Fruit fly (Drosophila melanogaster) whole organism, prepupa: ENCODE results near the gene Drs.

Experiments
- Blimp-1 ChIP-seq: fragments of 200-800 bp; sonication (Bioruptor generic); optimal IDR thresholded peaks from 3 replicates; lab custom pipeline; 2017; ENCODE audit warnings: missing biosample characterization, missing genetic modification characterization, mild to moderate bottlenecking, moderate library complexity, missing genetic modification reagents
- CG10631 ChIP-seq: fragments of 200-800 bp; sonication (Bioruptor generic); optimal IDR thresholded peaks from 2 replicates; lab custom pipeline; 2016; ENCODE audit warnings: missing biosample characterization, missing genetic modification characterization
- CG10669 ChIP-seq: fragments of 200-800 bp; sonication (Bioruptor generic); optimal IDR thresholded peaks from 3 replicates; lab custom pipeline; 2018; ENCODE audit warnings: missing biosample characterization, mild to moderate bottlenecking, missing genetic modification characterization, moderate library complexity
- CG11294 ChIP-seq: fragments of 200-800 bp; sonication (Bioruptor generic); IDR thresholded peaks from 2 replicates; pipeline ENCODE4 v1.3.6; 2022; ENCODE audit warnings: missing biosample characterization, missing genetic modification characterization
- CG11762 ChIP-seq: fragments of 200-800 bp; sonication (Bioruptor generic); optimal IDR thresholded peaks from 3 replicates; lab custom pipeline; 2016; ENCODE audit warnings: missing biosample characterization, missing genetic modification characterization; ENCODE audit not compliant: insufficient read depth
- CG15336 ChIP-seq: fragments of 200-800 bp; sonication (Bioruptor generic); IDR thresholded peaks from 2 replicates; pipeline ENCODE4 v1.3.6; 2022; ENCODE audit warnings: missing biosample characterization, missing genetic modification characterization
- CG1621 ChIP-seq: fragments of 200-800 bp; sonication (Bioruptor generic); optimal IDR thresholded peaks from 3 replicates; lab custom pipeline; 2018; ENCODE audit warnings: missing biosample characterization, mild to moderate bottlenecking, missing genetic modification characterization
- CG16779 ChIP-seq: fragments of 200-800 bp; sonication (Bioruptor generic); optimal IDR thresholded peaks from 3 replicates; lab custom pipeline; 2017; ENCODE audit warnings: missing biosample characterization, mild to moderate bottlenecking, missing genetic modification characterization
- CG3032 ChIP-seq: fragments of 200-800 bp; optimal IDR thresholded peaks from 2 replicates; lab custom pipeline; 2019; ENCODE audit warnings: missing biosample characterization, mild to moderate bottlenecking, missing genetic modification characterization, moderate library complexity
- CG31627 ChIP-seq: fragments of 200-800 bp; sonication (Bioruptor generic); optimal IDR thresholded peaks from 3 replicates; lab custom pipeline; 2016; ENCODE audit warnings: missing biosample characterization, missing genetic modification characterization
- CG32006 ChIP-seq: fragments of 200-800 bp; sonication (Bioruptor generic); optimal IDR thresholded peaks from 3 replicates; lab custom pipeline; 2017; ENCODE audit warnings: missing biosample characterization, mild to moderate bottlenecking, missing genetic modification characterization
- CG34406 ChIP-seq: fragments of 200-800 bp; sonication (Bioruptor generic); optimal IDR thresholded peaks from 3 replicates; lab custom pipeline; 2016; ENCODE audit warnings: missing biosample characterization, missing genetic modification characterization
- CG3919 ChIP-seq: fragments of 200-800 bp; sonication (Bioruptor generic); optimal IDR thresholded peaks from 3 replicates; lab custom pipeline; 2016; ENCODE audit warnings: missing biosample characterization, missing genetic modification characterization
- CG4318 ChIP-seq: fragments of 200-800 bp; sonication (Bioruptor generic); optimal IDR thresholded peaks from 3 replicates; lab custom pipeline; 2017; ENCODE audit warnings: missing biosample characterization, mild to moderate bottlenecking, missing genetic modification characterization
- CG6163 ChIP-seq: fragments of 200-800 bp; sonication (Bioruptor generic); IDR thresholded peaks from 3 replicates; pipeline ENCODE4 v1.3.6; 2022; ENCODE audit warnings: missing biosample characterization, missing genetic modification characterization
- CG6276 ChIP-seq: fragments of 200-800 bp; sonication (Bioruptor generic); optimal IDR thresholded peaks from 2 replicates; lab custom pipeline; 2017; ENCODE audit warnings: missing biosample characterization, mild to moderate bottlenecking, missing genetic modification characterization
- CG6792 ChIP-seq: fragments of 200-800 bp; sonication (Bioruptor generic); optimal IDR thresholded peaks from 3 replicates; lab custom pipeline; 2016; ENCODE audit warnings: missing biosample characterization, missing genetic modification characterization
- CG6808 ChIP-seq: fragments of 200-800 bp; sonication (Bioruptor generic); optimal IDR thresholded peaks from 3 replicates; lab custom pipeline; 2017; ENCODE audit warnings: missing biosample characterization, missing genetic modification characterization, mild to moderate bottlenecking, moderate library complexity, missing genetic modification reagents
- CG6854 ChIP-seq: fragments of 200-800 bp; sonication (Bioruptor generic); optimal IDR thresholded peaks from 2 replicates; lab custom pipeline; 2017; ENCODE audit warnings: missing biosample characterization, mild to moderate bottlenecking, missing genetic modification characterization
- CG7368 ChIP-seq: fragments of 200-800 bp; sonication (Bioruptor generic); optimal IDR thresholded peaks from 3 replicates; lab custom pipeline; 2016; ENCODE audit warnings: missing biosample characterization, missing genetic modification characterization
- CG8319 ChIP-seq: fragments of 200-800 bp; sonication (Bioruptor generic); optimal IDR thresholded peaks from 3 replicates; lab custom pipeline; 2016; ENCODE audit warnings: missing biosample characterization, missing genetic modification characterization
- CG8632 ChIP-seq: fragments of 200-800 bp; sonication (Bioruptor generic); optimal IDR thresholded peaks from 3 replicates; lab custom pipeline; 2016; ENCODE audit warnings: missing biosample characterization, missing genetic modification characterization
- CG9139 ChIP-seq: fragments of 200-800 bp; sonication (Bioruptor generic); optimal IDR thresholded peaks from 3 replicates; lab custom pipeline; 2017; ENCODE audit warnings: missing biosample characterization, mild to moderate bottlenecking, missing genetic modification characterization
- Eip75B ChIP-seq: fragments of 200-800 bp; sonication (Bioruptor generic); optimal IDR thresholded peaks from 3 replicates; lab custom pipeline; 2016; ENCODE audit warnings: missing biosample characterization, missing genetic modification characterization
- Eip78C ChIP-seq: fragments of 200-800 bp; sonication (Bioruptor generic); peaks from one replicate; lab custom pipeline; 2016; ENCODE audit warnings: missing biosample characterization, missing genetic modification characterization
- Eip93F ChIP-seq: fragments of 200-800 bp; sonication (Bioruptor generic); optimal IDR thresholded peaks from 2 replicates; lab custom pipeline; 2016; ENCODE audit warnings: missing biosample characterization, mild to moderate bottlenecking, missing genetic modification characterization
- Ets21C ChIP-seq: fragments of 200-800 bp; sonication (Bioruptor generic); optimal IDR thresholded peaks from 3 replicates; lab custom pipeline; 2016; ENCODE audit warnings: missing biosample characterization, missing genetic modification characterization
- Ets96B ChIP-seq: fragments of 200-800 bp; optimal IDR thresholded peaks from 2 replicates; lab custom pipeline; 2019; ENCODE audit warnings: missing biosample characterization, mild to moderate bottlenecking, missing genetic modification characterization, moderate library complexity
- Gug ChIP-seq: fragments of 200-800 bp; sonication (Bioruptor generic); IDR thresholded peaks from 2 replicates; pipeline ENCODE4 v1.3.6; 2022; ENCODE audit warnings: missing biosample characterization, missing genetic modification characterization
- Hr39 ChIP-seq: fragments of 200-800 bp; sonication (Bioruptor generic); optimal IDR thresholded peaks from 2 replicates; lab custom pipeline; 2016; ENCODE audit warnings: missing biosample characterization, missing genetic modification characterization
- Smox ChIP-seq: fragments of 200-800 bp; sonication (Bioruptor generic); optimal IDR thresholded peaks from 3 replicates; lab custom pipeline; 2016; ENCODE audit warnings: missing biosample characterization, missing genetic modification characterization
- Sox102F ChIP-seq: fragments of 200-800 bp; sonication (Bioruptor generic); optimal IDR thresholded peaks from 2 replicates; lab custom pipeline; 2016; ENCODE audit warnings: missing biosample characterization, mild to moderate bottlenecking, missing genetic modification characterization
- Sox15 ChIP-seq: fragments of 200-800 bp; sonication (Bioruptor generic); optimal IDR thresholded peaks from 3 replicates; lab custom pipeline; 2016; ENCODE audit warnings: missing biosample characterization, missing genetic modification characterization
- achi ChIP-seq: fragments of 200-800 bp; sonication (Bioruptor generic); optimal IDR thresholded peaks from 3 replicates; lab custom pipeline; 2016; ENCODE audit warnings: missing biosample characterization, missing genetic modification characterization
- acj6 ChIP-seq: fragments of 200-800 bp; sonication (Bioruptor generic); optimal IDR thresholded peaks from 3 replicates; lab custom pipeline; 2016; ENCODE audit warnings: missing biosample characterization, missing genetic modification characterization
- cyc ChIP-seq: fragments of 200-800 bp; sonication (Bioruptor generic); optimal IDR thresholded peaks from 3 replicates; lab custom pipeline; 2016; ENCODE audit warnings: missing biosample characterization, missing genetic modification characterization
- dac ChIP-seq: fragments of 200-800 bp; sonication (Bioruptor generic); optimal IDR thresholded peaks from 2 replicates; lab custom pipeline; 2017; ENCODE audit warnings: missing biosample characterization, mild to moderate bottlenecking, missing genetic modification characterization
- dsx ChIP-seq: fragments of 200-800 bp; optimal IDR thresholded peaks from 3 replicates; lab custom pipeline; 2019; ENCODE audit warnings: missing biosample characterization, mild to moderate bottlenecking, missing genetic modification characterization, moderate library complexity; ENCODE audit not compliant: poor library complexity, severe bottlenecking
- eg ChIP-seq: fragments of 200-800 bp; sonication (Bioruptor generic); IDR thresholded peaks from 3 replicates; pipeline ENCODE4 v1.3.6; 2022; ENCODE audit warnings: missing biosample characterization, missing genetic modification characterization
- esn ChIP-seq: fragments of 200-800 bp; sonication (Bioruptor generic); optimal IDR thresholded peaks from 2 replicates; lab custom pipeline; 2016; ENCODE audit warnings: missing biosample characterization, mild to moderate bottlenecking, missing genetic modification characterization, moderate library complexity
- fd59A ChIP-seq: fragments of 200-800 bp; sonication (Bioruptor generic); optimal IDR thresholded peaks from 2 replicates; lab custom pipeline; 2017; ENCODE audit warnings: missing biosample characterization, mild to moderate bottlenecking, missing genetic modification characterization, missing genetic modification reagents
- fd85E ChIP-seq: fragments of 200-800 bp; sonication (Bioruptor generic); optimal IDR thresholded peaks from 3 replicates; lab custom pipeline; 2016; ENCODE audit warnings: missing biosample characterization, missing genetic modification characterization
- lz ChIP-seq: fragments of 200-800 bp; sonication (Bioruptor generic); optimal IDR thresholded peaks from 3 replicates; lab custom pipeline; 2016; ENCODE audit warnings: missing biosample characterization, missing genetic modification characterization
- net ChIP-seq: fragments of 200-800 bp; sonication (Bioruptor generic); optimal IDR thresholded peaks from 3 replicates; lab custom pipeline; 2016; ENCODE audit warnings: missing biosample characterization, missing genetic modification characterization
- pdm3 ChIP-seq: fragments of 200-800 bp; sonication (Bioruptor generic); optimal IDR thresholded peaks from 3 replicates; lab custom pipeline; 2016; ENCODE audit warnings: missing biosample characterization, missing genetic modification characterization
- salr ChIP-seq, 2 experiments: fragments of 200-800 bp; sonication (Bioruptor generic); optimal IDR thresholded peaks; 3 replicates each; lab custom pipeline; 2016 to 2018; ENCODE audit warnings: missing biosample characterization in 2 of 2, missing genetic modification characterization in 2 of 2, mild to moderate bottlenecking in 1 of 2
- spab ChIP-seq: fragments of 200-800 bp; sonication (Bioruptor generic); optimal IDR thresholded peaks from 2 replicates; lab custom pipeline; 2017; ENCODE audit warnings: missing biosample characterization, mild to moderate bottlenecking, missing genetic modification characterization, missing genetic modification reagents
- ss ChIP-seq, 2 experiments: fragments of 200-800 bp; sonication (Bioruptor generic); optimal IDR thresholded peaks; 2 replicates in 1 of 2; 3 replicates in 1 of 2; lab custom pipeline; 2017 to 2018; ENCODE audit warnings: mild to moderate bottlenecking in 2 of 2, missing biosample characterization in 2 of 2, missing genetic modification characterization in 2 of 2, moderate library complexity in 1 of 2
- svp ChIP-seq: fragments of 200-800 bp; sonication (Bioruptor generic); peaks from one replicate; lab custom pipeline; 2016; ENCODE audit warnings: missing biosample characterization, missing genetic modification characterization
- topi ChIP-seq: fragments of 200-800 bp; sonication (Bioruptor generic); optimal IDR thresholded peaks from 3 replicates; lab custom pipeline; 2016; ENCODE audit warnings: missing biosample characterization, missing genetic modification characterization
- vri ChIP-seq: fragments of 200-800 bp; sonication (Bioruptor generic); optimal IDR thresholded peaks from 3 replicates; lab custom pipeline; 2016; ENCODE audit warnings: missing biosample characterization, mild to moderate bottlenecking, missing genetic modification characterization

The Drs gene

dm6 chr3L:3336368-3337164 lies 32.8 kb upstream of the Drs start, which contains the start of the genes Drsl6 and kst:
TSS of gene Drsl6 (minus strand) at chr3L:3336418.
TSS of gene kst (plus strand) at chr3L:3336860.
- no peak for TF ChIP-seq dac (GFP tag; lab: Kevin White, UChicago)
- TF ChIP-seq CG6163: peak; percentile 74
- no peak for TF ChIP-seq Eip93F
- TF ChIP-seq acj6 (GFP tag; lab: Kevin White, UChicago): no peak
- TF ChIP-seq CG6276 (GFP tag; lab: Kevin White, UChicago): no peak
- no peak for TF ChIP-seq CG32006
- TF ChIP-seq Sox102F: no peak
- no peak for TF ChIP-seq CG6792 (GFP tag; lab: Kevin White, UChicago)
- TF ChIP-seq CG8319 (GFP tag; lab: Kevin White, UChicago): no peak
- TF ChIP-seq Ets21C: no peak
- no peak for TF ChIP-seq lz (GFP tag; lab: Kevin White, UChicago)
- no peak for TF ChIP-seq CG4318 (GFP tag; lab: Kevin White, UChicago)
- TF ChIP-seq Ets96B (tag; lab: Kevin White, UChicago): no peak
- no peak for TF ChIP-seq Blimp-1
- no peak for TF ChIP-seq CG10631 (GFP tag; lab: Kevin White, UChicago)
- no peak for TF ChIP-seq fd59A (GFP tag; lab: Kevin White, UChicago)
- TF ChIP-seq CG3919 (GFP tag; lab: Kevin White, UChicago): no peak
- TF ChIP-seq Gug: no peak
- TF ChIP-seq Smox (GFP tag; lab: Kevin White, UChicago): no peak
- no peak for TF ChIP-seq svp (GFP tag; lab: Kevin White, UChicago)
- TF ChIP-seq Hr39 (GFP tag; lab: Kevin White, UChicago): no peak
- TF ChIP-seq Eip78C: peak; percentile 56
- TF ChIP-seq CG11762 (GFP tag; lab: Kevin White, UChicago): no peak
- TF ChIP-seq vri (GFP tag; lab: Kevin White, UChicago): peak; percentile 62
- no peak for TF ChIP-seq cyc (GFP tag; lab: Kevin White, UChicago)
- no peak for TF ChIP-seq Sox15
- TF ChIP-seq CG6808: peak; percentile 28
- peak; percentile 75 for TF ChIP-seq CG1621 (tag; lab: Kevin White, UChicago)
- TF ChIP-seq achi (GFP tag; lab: Kevin White, UChicago): no peak
- TF ChIP-seq net (GFP tag; lab: Kevin White, UChicago): no peak
- no peak for TF ChIP-seq CG7368 (GFP tag; lab: Kevin White, UChicago)
- no peak for TF ChIP-seq dsx (GFP tag; lab: Kevin White, UChicago)
- TF ChIP-seq salr (GFP tag; optimal IDR thresholded peaks at IDR 0.05; lab: Kevin White, UChicago): peak in 1 of 2 experiments; percentile 14
- TF ChIP-seq CG34406 (GFP tag; lab: Kevin White, UChicago): no peak
- no peak for TF ChIP-seq CG31627 (GFP tag; lab: Kevin White, UChicago)
- peak; percentile 50 for TF ChIP-seq CG15336 (GFP tag; lab: Robert Waterston, UW)
- no peak for TF ChIP-seq Eip75B (GFP tag; lab: Kevin White, UChicago)
- no peak; the same call in 1 of the 2 replicates for TF ChIP-seq CG11294 (GFP tag; lab: Robert Waterston, UW)
- TF ChIP-seq esn: peak; percentile 35
- TF ChIP-seq CG3032 (tag; lab: Kevin White, UChicago): peak; percentile 53
- no peak for TF ChIP-seq spab
- peak; percentile 54 for TF ChIP-seq ss (GFP tag; optimal IDR thresholded peaks at IDR 0.05; lab: Kevin White, UChicago)
- TF ChIP-seq CG8632 (GFP tag; lab: Kevin White, UChicago): no peak
- TF ChIP-seq fd85E (GFP tag; lab: Kevin White, UChicago): no peak
- no peak for TF ChIP-seq CG16779 (tag; lab: Kevin White, UChicago)
- TF ChIP-seq topi: peak; percentile 8
- peak; percentile 85 for TF ChIP-seq eg (GFP tag; lab: Robert Waterston, UW)
- no peak for TF ChIP-seq CG6854 (GFP tag; lab: Kevin White, UChicago)
- TF ChIP-seq CG9139 (GFP tag; lab: Kevin White, UChicago): peak; percentile 11
- TF ChIP-seq pdm3 (GFP tag; lab: Kevin White, UChicago): no peak
- no peak for TF ChIP-seq CG10669
